Fruit fly (Drosophila melanogaster): Measurements from ENCODE around the gene IntS11.

IntS11 gene

DNA sequence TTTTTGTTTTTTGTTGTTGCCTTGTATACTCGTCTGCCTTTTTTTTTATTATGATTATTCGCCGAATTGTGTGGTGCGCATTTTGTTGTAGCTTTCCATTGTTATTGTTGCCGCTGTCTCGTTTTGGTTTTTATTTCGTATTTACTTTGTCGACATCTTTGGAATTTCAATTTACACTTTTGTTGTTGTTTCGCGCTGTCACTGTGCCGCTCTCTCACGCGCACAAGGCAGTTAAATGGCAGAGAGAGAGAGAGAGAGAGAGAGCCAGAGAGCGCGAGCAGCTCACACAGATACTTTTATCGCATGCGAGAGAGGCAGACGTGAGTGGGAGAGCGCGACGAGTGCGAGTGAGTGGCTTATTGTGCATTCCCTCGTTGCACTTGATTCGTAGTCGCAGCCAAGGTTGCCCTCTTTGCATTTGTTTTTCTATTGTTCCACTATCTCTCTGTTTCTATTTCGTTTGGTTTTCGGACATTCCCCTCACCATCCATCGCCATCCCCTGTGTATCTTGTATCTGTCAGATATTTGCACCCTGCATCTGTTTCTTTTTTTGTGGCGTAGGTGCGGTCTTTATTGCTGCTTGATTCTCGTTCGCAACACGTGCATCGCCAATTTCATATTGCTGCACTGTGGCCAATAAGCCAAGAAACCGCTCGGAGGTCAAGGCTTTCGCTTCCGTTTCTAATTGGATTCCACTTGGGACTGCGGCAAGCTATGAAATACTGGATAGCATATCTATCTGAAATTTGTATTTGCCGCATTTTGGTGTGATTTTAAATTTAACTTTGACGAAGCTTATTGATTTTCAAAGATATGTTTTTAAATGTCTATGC lies 29.4 kb downstream of the IntS11 start (continued):
- TF ChIP-seq CG13894 (tag; optimal IDR thresholded peaks at IDR 0.05): no peak
- TF ChIP-seq grn (GFP tag; optimal IDR thresholded peaks at IDR 0.05): no peak
- no peak for TF ChIP-seq CG4820 (GFP tag; optimal IDR thresholded peaks at IDR 0.05)
- TF ChIP-seq yki (optimal IDR thresholded peaks at IDR 0.05): peak; percentile 100
- no peak for TF ChIP-seq CG17186 (GFP tag; optimal IDR thresholded peaks at IDR 0.05)
- TF ChIP-seq Xrp1 (GFP tag; IDR thresholded peaks at IDR 0.05): no peak
- TF ChIP-seq CG15269 (tag; optimal IDR thresholded peaks at IDR 0.05): no peak
- TF ChIP-seq ATbp (GFP tag; optimal IDR thresholded peaks at IDR 0.05): peak; percentile 40
- TF ChIP-seq CG12744 (GFP tag; optimal IDR thresholded peaks at IDR 0.05): no peak
- TF ChIP-seq insv (GFP tag; optimal IDR thresholded peaks at IDR 0.05): peak; percentile 44 to 91
- TF ChIP-seq CG12299 (tag; optimal IDR thresholded peaks at IDR 0.05): no peak
- peak; percentile 78 for TF ChIP-seq nerfin-1 (tag; optimal IDR thresholded peaks at IDR 0.05)
- TF ChIP-seq amos (GFP tag; IDR thresholded peaks at IDR 0.05; ENCODE audit: partially characterized antibody): no peak; the same call in 1 of the 2 replicates
- TF ChIP-seq CG9215 (GFP tag; IDR thresholded peaks at IDR 0.05): no peak
- TF ChIP-seq CG13624 (GFP tag; optimal IDR thresholded peaks at IDR 0.05): no peak
- TF ChIP-seq CG7372 (GFP tag; IDR thresholded peaks at IDR 0.05): no peak
- TF ChIP-seq CG18476 (GFP tag; optimal IDR thresholded peaks at IDR 0.05): no peak
- no peak for TF ChIP-seq pan (optimal IDR thresholded peaks at IDR 0.05)
- peak in 1 of 2 experiments; percentile 34 for TF ChIP-seq pan (GFP tag; optimal IDR thresholded peaks at IDR 0.05 in 1 of 2, IDR thresholded peaks at IDR 0.05 in 1 of 2)
- 0 out of 2 replicates have a peak, but pooled peaks have one; percentile 21 for TF ChIP-seq CG11696 (GFP tag; IDR thresholded peaks at IDR 0.05)
- no peak for TF ChIP-seq Optix (GFP tag; IDR thresholded peaks at IDR 0.05)
- no peak for TF ChIP-seq ind (GFP tag; optimal IDR thresholded peaks at IDR 0.05)
- no peak for TF ChIP-seq CG1792 (GFP tag; optimal IDR thresholded peaks at IDR 0.05)
- TF ChIP-seq emc (GFP tag; optimal IDR thresholded peaks at IDR 0.05): no peak
- TF ChIP-seq CG12104 (GFP tag; optimal IDR thresholded peaks at IDR 0.05): no peak
- no peak for TF ChIP-seq dmrt11E (tag; optimal IDR thresholded peaks at IDR 0.05)
- no peak for TF ChIP-seq da (GFP tag; optimal IDR thresholded peaks at IDR 0.05)
- TF ChIP-seq Atf6 (GFP tag; IDR thresholded peaks at IDR 0.05): no peak
- TF ChIP-seq hbn (GFP tag; IDR thresholded peaks at IDR 0.05; ENCODE audit: partially characterized antibody): no peak
- peak; percentile 55 for TF ChIP-seq corto (GFP tag; optimal IDR thresholded peaks at IDR 0.05)
- TF ChIP-seq CG5245 (GFP tag; optimal IDR thresholded peaks at IDR 0.05): no peak
- TF ChIP-seq Hey (tag; optimal IDR thresholded peaks at IDR 0.05): no peak
- TF ChIP-seq CG10209 (GFP tag; optimal IDR thresholded peaks at IDR 0.05): no peak
- no peak for TF ChIP-seq Opbp (GFP tag; IDR thresholded peaks at IDR 0.05; ENCODE audit: partially characterized antibody)
- no peak for TF ChIP-seq peb (GFP tag; IDR thresholded peaks at IDR 0.05)
- no peak for TF ChIP-seq ac (GFP tag; optimal IDR thresholded peaks at IDR 0.05)
- no peak for TF ChIP-seq Antp (GFP tag; optimal IDR thresholded peaks at IDR 0.05)
- TF ChIP-seq ftz-f1 (GFP tag; optimal IDR thresholded peaks at IDR 0.05): no peak
- no peak for TF ChIP-seq sr (GFP tag; IDR thresholded peaks at IDR 0.05)
- no peak for TF ChIP-seq gfzf (GFP tag; optimal IDR thresholded peaks at IDR 0.05)
- TF ChIP-seq ap (GFP tag; IDR thresholded peaks at IDR 0.05): no peak
- TF ChIP-seq disco-r (GFP tag; optimal IDR thresholded peaks at IDR 0.05): no peak
- TF ChIP-seq so (GFP tag; IDR thresholded peaks at IDR 0.05): peak; percentile 47; the same call in 2 of the 3 replicates
- no peak for TF ChIP-seq CG9932 (GFP tag; IDR thresholded peaks at IDR 0.05)
- TF ChIP-seq CG6254 (GFP tag; optimal IDR thresholded peaks at IDR 0.05): no peak
- TF ChIP-seq CG18011 (GFP tag; optimal IDR thresholded peaks at IDR 0.05): no peak
- no peak for TF ChIP-seq CG10543 (GFP tag; optimal IDR thresholded peaks at IDR 0.05)
- TF ChIP-seq psq (GFP tag; optimal IDR thresholded peaks at IDR 0.05): peak; percentile 66
- TF ChIP-seq bcd (GFP tag; optimal IDR thresholded peaks at IDR 0.05): no peak
- no peak for TF ChIP-seq dm (GFP tag; optimal IDR thresholded peaks at IDR 0.05)

Data from whole organism, embryonic.